Fruit fly (Drosophila melanogaster) whole organism: ENCODE measurements around the gene CG12012.

Experiments
- CG8478 ChIP-seq: fragments of >200 bp; optimal IDR thresholded peaks from 2 replicates; lab custom pipeline; 2018; ENCODE audit warnings: inconsistent platforms
- Dll ChIP-seq: fragments of >200 bp; optimal IDR thresholded peaks from 2 replicates; lab custom pipeline; 2017
- EcR ChIP-seq, 2 experiments: fragments of >200 bp; optimal IDR thresholded peaks; 2 replicates each; lab custom pipeline; 2017; ENCODE audit warnings: missing biosample characterization in 2 of 2, missing genetic modification characterization in 2 of 2, missing genetic modification reagents in 2 of 2
- pan ChIP-seq: fragments of >200 bp; optimal IDR thresholded peaks from 2 replicates; lab custom pipeline; 2017
- psq ChIP-seq: fragments of >200 bp; optimal IDR thresholded peaks from 2 replicates; lab custom pipeline; 2017
- usp ChIP-seq: fragments of >200 bp; optimal IDR thresholded peaks from 2 replicates; lab custom pipeline; 2017; ENCODE audit warnings: missing biosample characterization, missing genetic modification characterization, mixed read lengths

- TF ChIP-seq psq (lab: Kevin White, UChicago) (no peak), Dll (no peak), CG8478 (lab: Kevin White, UChicago) (no peak), pan (lab: Kevin White, UChicago) (no peak), usp (GFP tag; lab: Kevin White, UChicago) (no peak), EcR (GFP tag; optimal IDR thresholded peaks at IDR 0.05; lab: Kevin White, UChicago) (no peak)
These were observed 40.6 kb downstream of the CG12012 start for dm6 chr3L:3417120-3417519.
